Fruit fly (Drosophila melanogaster) whole organism, embryonic: ENCODE measurements around the gene CG33795.

Source experiments
- B-H1 ChIP-seq: fragments of 200-800 bp; sonication (Bioruptor generic); IDR thresholded peaks from 3 replicates; pipeline ENCODE4 v1.3.6; 2022; ENCODE audit warnings: missing biosample characterization, missing genetic modification characterization
- Bteb2 ChIP-seq: fragments of 200-800 bp; sonication (Bioruptor generic); optimal IDR thresholded peaks from 2 replicates; lab custom pipeline; 2016; ENCODE audit warnings: missing biosample characterization, missing genetic modification characterization
- CG10431 ChIP-seq: fragments of 200-800 bp; sonication (Bioruptor generic); optimal IDR thresholded peaks from 3 replicates; lab custom pipeline; 2018; ENCODE audit warnings: missing biosample characterization, mild to moderate bottlenecking, missing genetic modification characterization
- CG11247 ChIP-seq: fragments of 200-800 bp; sonication (Bioruptor generic); IDR thresholded peaks from 2 replicates; pipeline ENCODE4 v1.3.6; 2022; ENCODE audit warnings: missing biosample characterization, missing genetic modification characterization
- CG13424 ChIP-seq: fragments of 200-800 bp; sonication (Bioruptor generic); optimal IDR thresholded peaks from 2 replicates; lab custom pipeline; 2019; ENCODE audit warnings: missing biosample characterization, mild to moderate bottlenecking, missing genetic modification characterization, moderate library complexity
- CG13775 ChIP-seq: fragments of 200-800 bp; sonication (Bioruptor generic); optimal IDR thresholded peaks from 3 replicates; lab custom pipeline; 2017; ENCODE audit warnings: missing biosample characterization, mild to moderate bottlenecking, missing genetic modification characterization
- CG15479 ChIP-seq: fragments of 200-800 bp; sonication (Bioruptor generic); optimal IDR thresholded peaks from 3 replicates; lab custom pipeline; 2019; ENCODE audit warnings: missing biosample characterization, mild to moderate bottlenecking, missing genetic modification characterization, moderate library complexity
- CG15514 ChIP-seq: fragments of 200-800 bp; sonication (Bioruptor generic); optimal IDR thresholded peaks from 3 replicates; lab custom pipeline; 2017; ENCODE audit warnings: missing biosample characterization, missing genetic modification characterization, mild to moderate bottlenecking, moderate library complexity, missing genetic modification reagents
- CG1602 ChIP-seq: fragments of 200-800 bp; sonication (Bioruptor generic); optimal IDR thresholded peaks from 3 replicates; lab custom pipeline; 2016; ENCODE audit warnings: missing biosample characterization, missing genetic modification characterization
- CG17385 ChIP-seq: fragments of 200-800 bp; sonication (Bioruptor generic); optimal IDR thresholded peaks from 3 replicates; lab custom pipeline; 2018; ENCODE audit warnings: missing biosample characterization, mild to moderate bottlenecking, missing genetic modification characterization
- CG17829 ChIP-seq: fragments of 200-800 bp; optimal IDR thresholded peaks from 2 replicates; lab custom pipeline; 2019; ENCODE audit warnings: missing biosample characterization, mild to moderate bottlenecking, missing genetic modification characterization, moderate library complexity
- CG17912 ChIP-seq: fragments of 200-800 bp; sonication (Bioruptor generic); optimal IDR thresholded peaks from 2 replicates; lab custom pipeline; 2018; ENCODE audit warnings: missing biosample characterization, mild to moderate bottlenecking, missing genetic modification characterization
- CG3163 ChIP-seq: fragments of 200-800 bp; sonication (Bioruptor generic); optimal IDR thresholded peaks from 3 replicates; lab custom pipeline; 2016; ENCODE audit warnings: missing biosample characterization, missing genetic modification characterization
- CG32772 ChIP-seq: fragments of 200-800 bp; sonication (Bioruptor generic); IDR thresholded peaks from 2 replicates; pipeline ENCODE4 v1.3.6; 2022; ENCODE audit warnings: missing biosample characterization, missing genetic modification characterization
- CG34224 ChIP-seq: fragments of 200-800 bp; sonication (Bioruptor generic); IDR thresholded peaks from 3 replicates; pipeline ENCODE4 v1.3.6; 2022; ENCODE audit warnings: missing biosample characterization, missing genetic modification characterization; ENCODE audit not compliant: partially characterized antibody
- CG3838 ChIP-seq: fragments of 200-800 bp; sonication (Bioruptor generic); optimal IDR thresholded peaks from 3 replicates; lab custom pipeline; 2016; ENCODE audit warnings: missing biosample characterization, missing genetic modification characterization
- CG4282 ChIP-seq: fragments of 200-800 bp; sonication (Bioruptor generic); optimal IDR thresholded peaks from 2 replicates; lab custom pipeline; 2016; ENCODE audit warnings: missing biosample characterization, missing genetic modification characterization
- CG43689 ChIP-seq: fragments of 200-800 bp; sonication (Bioruptor generic); IDR thresholded peaks from 2 replicates; pipeline ENCODE4 v1.3.6; 2022; ENCODE audit warnings: missing biosample characterization, missing genetic modification characterization
- CG6175 ChIP-seq: fragments of 200-800 bp; sonication (Bioruptor generic); IDR thresholded peaks from 3 replicates; pipeline ENCODE4 v1.3.6; 2022; ENCODE audit warnings: missing biosample characterization, missing genetic modification characterization
- CG9727 ChIP-seq: fragments of 200-800 bp; sonication (Bioruptor generic); optimal IDR thresholded peaks from 3 replicates; lab custom pipeline; 2017; ENCODE audit warnings: missing biosample characterization, mild to moderate bottlenecking, missing genetic modification characterization
- Dbx ChIP-seq: fragments of 200-800 bp; sonication (Bioruptor generic); IDR thresholded peaks from 3 replicates; pipeline ENCODE4 v1.3.6; 2022; ENCODE audit warnings: missing biosample characterization, missing genetic modification characterization
- Doc2 ChIP-seq: fragments of 200-800 bp; sonication (Bioruptor generic); IDR thresholded peaks from 2 replicates; pipeline ENCODE4 v1.3.6; 2022; ENCODE audit warnings: missing biosample characterization, missing genetic modification characterization
- E2f1 ChIP-seq: fragments of 200-800 bp; sonication (Bioruptor generic); IDR thresholded peaks from 2 replicates; pipeline ENCODE4 v1.3.6; 2022; ENCODE audit warnings: missing biosample characterization, missing genetic modification characterization
- Fer1 ChIP-seq: fragments of 200-800 bp; sonication (Bioruptor generic); optimal IDR thresholded peaks from 2 replicates; lab custom pipeline; 2017; ENCODE audit warnings: missing biosample characterization, mild to moderate bottlenecking, missing genetic modification characterization
- Fer2 ChIP-seq: fragments of 200-800 bp; sonication (Bioruptor generic); optimal IDR thresholded peaks from 2 replicates; lab custom pipeline; 2018; ENCODE audit warnings: missing biosample characterization, mild to moderate bottlenecking, missing genetic modification characterization, moderate library complexity
- HHEX ChIP-seq: fragments of 200-800 bp; sonication (Bioruptor generic); optimal IDR thresholded peaks from 3 replicates; lab custom pipeline; 2017; ENCODE audit warnings: missing biosample characterization, mild to moderate bottlenecking, missing genetic modification characterization, missing genetic modification reagents
- Optix ChIP-seq: fragments of 200-800 bp; sonication (Bioruptor generic); IDR thresholded peaks from 3 replicates; pipeline ENCODE4 v1.3.6; 2022; ENCODE audit warnings: missing biosample characterization, missing genetic modification characterization
- Pdp1 ChIP-seq, 2 experiments: fragments of 200-800 bp; sonication (Bioruptor generic); optimal IDR thresholded peaks; 3 replicates each; lab custom pipeline; 2016; ENCODE audit warnings: missing biosample characterization in 2 of 2, missing genetic modification characterization in 2 of 2, mild to moderate bottlenecking in 1 of 2, moderate library complexity in 1 of 2
- Sry-δ ChIP-seq: fragments of 200-800 bp; sonication (Bioruptor generic); optimal IDR thresholded peaks from 2 replicates; lab custom pipeline; 2016; ENCODE audit warnings: missing biosample characterization, missing genetic modification characterization
- Xbp1 ChIP-seq: fragments of 200-800 bp; sonication (Bioruptor generic); optimal IDR thresholded peaks from 3 replicates; lab custom pipeline; 2016; ENCODE audit warnings: missing biosample characterization, mild to moderate bottlenecking, missing genetic modification characterization
- bcd ChIP-seq: fragments of 200-800 bp; sonication (Bioruptor generic); optimal IDR thresholded peaks from 2 replicates; lab custom pipeline; 2017; ENCODE audit warnings: missing biosample characterization, mild to moderate bottlenecking, missing genetic modification characterization
- cad ChIP-seq: fragments of >200 bp; optimal IDR thresholded peaks from 2 replicates; lab custom pipeline; 2017; ENCODE audit warnings: missing biosample characterization, missing genetic modification characterization
- cas ChIP-seq: fragments of 200-800 bp; sonication (Bioruptor generic); IDR thresholded peaks from 2 replicates; pipeline ENCODE4 v1.3.6; 2022; ENCODE audit warnings: missing biosample characterization, missing genetic modification characterization
- caup ChIP-seq: fragments of 200-800 bp; sonication (Bioruptor generic); optimal IDR thresholded peaks from 3 replicates; lab custom pipeline; 2017; ENCODE audit warnings: missing biosample characterization, mild to moderate bottlenecking, missing genetic modification characterization, moderate library complexity; ENCODE audit not compliant: severe bottlenecking
- chinmo ChIP-seq: fragments of 200-800 bp; sonication (Bioruptor generic); IDR thresholded peaks from 4 replicates; pipeline ENCODE4 v1.3.6; 2022; ENCODE audit warnings: missing biosample characterization, missing genetic modification characterization; ENCODE audit not compliant: partially characterized antibody
- dan ChIP-seq: fragments of 200-800 bp; sonication (Bioruptor generic); IDR thresholded peaks from 2 replicates; pipeline ENCODE4 v1.3.6; 2022; ENCODE audit warnings: missing biosample characterization, missing genetic modification characterization
- dm ChIP-seq: fragments of 200-800 bp; sonication (Bioruptor generic); optimal IDR thresholded peaks from 3 replicates; lab custom pipeline; 2016; ENCODE audit warnings: missing biosample characterization, missing genetic modification characterization
- gce ChIP-seq: fragments of 200-800 bp; sonication (Bioruptor generic); IDR thresholded peaks from 3 replicates; pipeline ENCODE4 v1.3.6; 2022; ENCODE audit warnings: missing biosample characterization, missing genetic modification characterization
- h ChIP-seq: fragments of >200 bp; optimal IDR thresholded peaks from 2 replicates; lab custom pipeline; 2017
- hb ChIP-seq: fragments of 200-800 bp; sonication (Bioruptor generic); IDR thresholded peaks from 3 replicates; pipeline ENCODE4 v1.3.6; 2022; ENCODE audit warnings: missing biosample characterization, missing genetic modification characterization; ENCODE audit not compliant: partially characterized antibody
- her ChIP-seq: fragments of 200-800 bp; sonication (Bioruptor generic); optimal IDR thresholded peaks from 2 replicates; lab custom pipeline; 2016; ENCODE audit warnings: missing biosample characterization, missing genetic modification characterization
- hkb ChIP-seq, 2 experiments: fragments of 200-800 bp in 1 of 2; fragments of >200 bp in 1 of 2; sonication (Bioruptor generic) in 1 of 2; IDR thresholded peaks in 1 of 2; optimal IDR thresholded peaks in 1 of 2; 2 replicates each; pipeline versions ENCODE4 v1.3.6 to Lab custom; 2017 to 2022; ENCODE audit warnings: missing biosample characterization in 1 of 2, missing genetic modification characterization in 1 of 2
- kni ChIP-seq: fragments of 200-800 bp; sonication (Bioruptor generic); optimal IDR thresholded peaks from 3 replicates; lab custom pipeline; 2017; ENCODE audit warnings: mild to moderate bottlenecking, missing biosample characterization, missing genetic modification reagents, missing genetic modification characterization
- knrl ChIP-seq: fragments of 200-800 bp; sonication (Bioruptor generic); IDR thresholded peaks from 3 replicates; pipeline ENCODE4 v1.3.6; 2022; ENCODE audit warnings: missing biosample characterization, missing genetic modification characterization; ENCODE audit not compliant: partially characterized antibody
- pho ChIP-seq: fragments of 200-800 bp; sonication (Bioruptor generic); optimal IDR thresholded peaks from 2 replicates; lab custom pipeline; 2016; ENCODE audit warnings: missing biosample characterization, missing genetic modification characterization
- pnt ChIP-seq: fragments of 200-800 bp; sonication (Bioruptor generic); optimal IDR thresholded peaks from 3 replicates; lab custom pipeline; 2016; ENCODE audit warnings: missing biosample characterization, missing genetic modification characterization
- prd ChIP-seq, 3 experiments: fragments of >200 bp in 2 of 3; fragments of 200-800 bp in 1 of 3; sonication (Bioruptor generic) in 1 of 3; optimal IDR thresholded peaks in 2 of 3; IDR thresholded peaks in 1 of 3; 2 replicates in 2 of 3; 3 replicates in 1 of 3; pipeline versions ENCODE4 v1.3.6 to Lab custom; 2017 to 2022; ENCODE audit warnings: missing biosample characterization in 1 of 3, missing genetic modification characterization in 1 of 3
- pum ChIP-seq: fragments of 200-800 bp; sonication (Bioruptor generic); optimal IDR thresholded peaks from 2 replicates; lab custom pipeline; 2016; ENCODE audit warnings: missing biosample characterization, missing genetic modification characterization
- sim ChIP-seq: fragments of 200-800 bp; sonication (Bioruptor generic); IDR thresholded peaks from 2 replicates; pipeline ENCODE4 v1.3.6; 2022; ENCODE audit warnings: missing biosample characterization, missing genetic modification characterization
- sqz ChIP-seq: fragments of 200-800 bp; sonication (Bioruptor generic); optimal IDR thresholded peaks from 3 replicates; lab custom pipeline; 2018; ENCODE audit warnings: missing biosample characterization, mild to moderate bottlenecking, missing genetic modification characterization
- sr ChIP-seq: fragments of 200-800 bp; sonication (Bioruptor generic); IDR thresholded peaks from 3 replicates; pipeline ENCODE4 v1.3.6; 2022; ENCODE audit warnings: missing biosample characterization, missing genetic modification characterization

The CG33795 gene

DNA sequence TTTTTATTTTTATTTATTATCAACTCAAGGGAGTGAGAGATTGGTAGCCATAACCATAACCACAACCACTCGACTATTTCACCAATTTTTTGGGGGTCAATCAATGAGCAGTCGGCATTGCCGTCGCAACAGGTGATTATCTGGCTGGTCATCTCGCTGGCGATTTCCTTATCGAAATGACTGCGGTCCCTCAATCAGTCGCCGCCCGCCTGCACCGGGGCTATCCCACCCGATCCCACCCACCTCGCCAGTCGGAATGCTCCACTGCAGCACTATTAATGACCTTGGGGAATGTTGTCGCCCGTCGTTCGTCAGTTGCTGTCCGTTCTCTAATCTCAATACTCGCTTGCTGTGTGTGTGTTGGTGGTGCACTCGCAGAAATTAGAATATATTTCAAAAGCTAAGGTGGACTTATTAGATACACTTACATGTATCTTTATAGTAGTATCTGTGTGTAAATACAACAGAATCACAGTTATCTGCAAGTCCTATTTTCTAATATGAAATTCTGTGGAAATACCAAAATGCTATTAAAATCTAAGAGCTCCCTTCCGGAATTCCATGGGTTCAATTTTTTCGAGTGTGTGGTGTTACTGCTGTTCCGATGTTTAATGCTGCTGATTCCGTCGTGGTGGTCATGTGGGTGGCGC, 10.6 kb downstream of the CG33795 start (continued):
- TF ChIP-seq dm (GFP tag; lab: Kevin White, UChicago) (peak; percentile 45), Fer2 (tag; lab: Kevin White, UChicago) (no peak), Pdp1 (GFP tag; optimal IDR thresholded peaks at IDR 0.05; lab: Kevin White, UChicago) (peak in 1 of 2 experiments; percentile 52), Fer1 (GFP tag; lab: Kevin White, UChicago) (peak; percentile 82), kni (GFP tag; lab: Kevin White, UChicago) (no peak), CG17829 (tag; lab: Kevin White, UChicago) (peak; percentile 14), CG13775 (GFP tag; lab: Kevin White, UChicago) (peak; percentile 65), CG3163 (peak; percentile 16), E2f1 (GFP tag; lab: Robert Waterston, UW) (peak; percentile 48), cas (no peak), CG1602 (peak; percentile 54), Xbp1 (GFP tag; lab: Kevin White, UChicago) (peak; percentile 64), Bteb2 (GFP tag; lab: Kevin White, UChicago) (no peak), pnt (GFP tag; lab: Kevin White, UChicago) (peak; percentile 44), hb (GFP tag; lab: Robert Waterston, UW) (no peak), dan (GFP tag; lab: Robert Waterston, UW) (no peak), knrl (no peak), CG17385 (GFP tag; lab: Kevin White, UChicago) (peak; percentile 65), caup (GFP tag; lab: Kevin White, UChicago) (peak; percentile 16), HHEX (GFP tag; lab: Kevin White, UChicago) (peak; percentile 68), her (GFP tag; lab: Kevin White, UChicago) (peak; percentile 42), pho (peak; percentile 72), sr (GFP tag; lab: Robert Waterston, UW) (no peak), CG34224 (no peak), chinmo (GFP tag; lab: Robert Waterston, UW) (peak; percentile 56; the same call in 2 of the 4 replicates), CG10431 (GFP tag; lab: Kevin White, UChicago) (no peak), hkb (optimal IDR thresholded peaks at IDR 0.05; lab: Kevin White, UChicago) (no peak), hkb (GFP tag; IDR thresholded peaks at IDR 0.05; lab: Robert Waterston, UW) (peak; percentile 38; the same call in 1 of the 2 replicates), CG43689 (GFP tag; lab: Robert Waterston, UW) (no peak), CG17912 (GFP tag; lab: Kevin White, UChicago) (no peak), cad (GFP tag; lab: Kevin White, UChicago) (no peak), h (lab: Kevin White, UChicago) (no peak), gce (GFP tag; lab: Robert Waterston, UW) (no peak), bcd (GFP tag; lab: Kevin White, UChicago) (peak; percentile 60), CG9727 (GFP tag; lab: Kevin White, UChicago) (peak; percentile 56), Sry-δ (GFP tag; lab: Kevin White, UChicago) (peak; percentile 3), pum (peak; percentile 60), Optix (GFP tag; lab: Robert Waterston, UW) (peak; percentile 10; the same call in 1 of the 3 replicates)

DNA sequence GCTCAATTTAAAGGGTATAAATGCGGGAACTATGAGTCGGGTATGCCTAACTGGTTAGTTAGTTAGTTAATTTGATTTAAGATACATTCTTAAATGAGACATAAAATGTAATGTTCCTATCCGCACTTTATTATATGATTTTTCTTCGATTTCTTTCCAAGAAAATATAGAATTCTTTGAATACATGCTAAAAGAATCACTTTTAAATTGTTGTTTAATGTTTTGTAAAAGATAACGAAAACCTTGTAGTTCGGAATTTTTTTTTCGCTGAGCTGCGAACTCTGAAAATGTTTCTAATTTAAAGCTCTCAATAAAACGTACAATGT, 11.1 kb downstream of the CG33795 start:
- TF ChIP-seq sim = no peak
- no peak for TF ChIP-seq CG13424 (tag; lab: Kevin White, UChicago)
- no peak for TF ChIP-seq CG15479
- TF ChIP-seq Dbx (GFP tag; lab: Robert Waterston, UW) = no peak
- TF ChIP-seq CG15514 (GFP tag; lab: Kevin White, UChicago) = peak; percentile 1
- no peak for TF ChIP-seq CG3838 (GFP tag; lab: Kevin White, UChicago)
- no peak for TF ChIP-seq CG32772 (GFP tag; lab: Robert Waterston, UW)
- TF ChIP-seq prd (optimal IDR thresholded peaks at IDR 0.05; lab: Kevin White, UChicago) = no peak
- TF ChIP-seq prd (GFP tag; IDR thresholded peaks at IDR 0.05; lab: Robert Waterston, UW) = no peak
- TF ChIP-seq CG4282 (GFP tag; lab: Kevin White, UChicago) = no peak
- TF ChIP-seq B-H1 (GFP tag; lab: Robert Waterston, UW) = no peak
- no peak for TF ChIP-seq CG6175 (GFP tag; lab: Robert Waterston, UW)
- TF ChIP-seq Doc2 (GFP tag; lab: Robert Waterston, UW) = no peak
- no peak for TF ChIP-seq sqz (GFP tag; lab: Kevin White, UChicago)
- TF ChIP-seq CG11247 (GFP tag; lab: Robert Waterston, UW) = no peak
